Fruit fly (Drosophila melanogaster) whole organism, wandering third instar larva: Measurements from ENCODE around the gene RpS10a.

Experiments used
- Abd-B ChIP-seq: fragments of >200 bp; optimal IDR thresholded peaks from 2 replicates; lab custom pipeline; 2017; ENCODE audit warnings: missing biosample characterization, missing genetic modification characterization
- CG9705 ChIP-seq: fragments of 200-800 bp; sonication (Bioruptor generic); optimal IDR thresholded peaks from 2 replicates; lab custom pipeline; 2018; ENCODE audit warnings: missing biosample characterization, mild to moderate bottlenecking, missing genetic modification characterization
- CrebA ChIP-seq: fragments of 200-800 bp; sonication (Bioruptor generic); optimal IDR thresholded peaks from 2 replicates; lab custom pipeline; 2016; ENCODE audit warnings: missing biosample characterization, mild to moderate bottlenecking, missing genetic modification characterization, borderline replicate concordance
- Dfd ChIP-seq: fragments of >200 bp; optimal IDR thresholded peaks from 2 replicates; lab custom pipeline; 2017; ENCODE audit warnings: missing biosample characterization, missing genetic modification characterization
- Dif ChIP-seq: fragments of 200-275, 200-300 bp; sonication (Bioruptor generic); optimal IDR thresholded peaks from 2 replicates; lab custom pipeline; 2018; ENCODE audit warnings: missing biosample characterization, missing genetic modification characterization; ENCODE audit not compliant: partially characterized antibody
- GATAd ChIP-seq: sonication (Bioruptor generic); optimal IDR thresholded peaks from 2 replicates; lab custom pipeline; 2016; ENCODE audit warnings: missing biosample characterization, missing genetic modification characterization
- HLH106 ChIP-seq: fragments of 200-800 bp; optimal IDR thresholded peaks from 3 replicates; lab custom pipeline; 2019; ENCODE audit warnings: missing biosample characterization, mild to moderate bottlenecking, missing genetic modification characterization, moderate library complexity
- Hnf4 ChIP-seq: fragments of 200-800 bp; sonication (Bioruptor generic); optimal IDR thresholded peaks from 2 replicates; lab custom pipeline; 2016; ENCODE audit warnings: missing biosample characterization, mild to moderate bottlenecking, missing genetic modification characterization
- Hr78 ChIP-seq: fragments of >200 bp; optimal IDR thresholded peaks from 2 replicates; lab custom pipeline; 2017; ENCODE audit warnings: missing biosample characterization, missing genetic modification characterization
- Hr83 ChIP-seq: fragments of 200-300 bp; sonication (Bioruptor generic); optimal IDR thresholded peaks from 2 replicates; lab custom pipeline; 2016; ENCODE audit warnings: missing biosample characterization, mild to moderate bottlenecking, missing genetic modification characterization, moderate library complexity; ENCODE audit not compliant: poor library complexity, severe bottlenecking
- Jra ChIP-seq: sonication (Bioruptor generic); optimal IDR thresholded peaks from 2 replicates; lab custom pipeline; 2016; ENCODE audit warnings: missing biosample characterization, missing genetic modification characterization
- Mio ChIP-seq: sonication (Bioruptor generic); optimal IDR thresholded peaks from 2 replicates; lab custom pipeline; 2016; ENCODE audit warnings: missing biosample characterization, missing genetic modification characterization
- Myc ChIP-seq: fragments of >200 bp; optimal IDR thresholded peaks from 2 replicates; lab custom pipeline; 2017
- N ChIP-seq: fragments of >200 bp; optimal IDR thresholded peaks from 2 replicates; lab custom pipeline; 2018; ENCODE audit warnings: missing biosample characterization, missing external identifiers, missing genetic modification characterization
- OdsH ChIP-seq: fragments of 200-800 bp; sonication (Bioruptor generic); optimal IDR thresholded peaks from 2 replicates; lab custom pipeline; 2016; ENCODE audit warnings: missing biosample characterization, mild to moderate bottlenecking, missing genetic modification characterization
- Rel ChIP-seq, 2 experiments: fragments of 200-800 bp; sonication (Bioruptor generic) in 1 of 2; optimal IDR thresholded peaks; 2 replicates in 1 of 2; 3 replicates in 1 of 2; lab custom pipeline; 2016 to 2019; ENCODE audit warnings: mild to moderate bottlenecking in 2 of 2, missing biosample characterization in 2 of 2, missing genetic modification characterization in 2 of 2, moderate library complexity in 1 of 2
- Sp1 ChIP-seq: fragments of 200-800 bp; sonication (Bioruptor generic); optimal IDR thresholded peaks from 3 replicates; lab custom pipeline; 2019; ENCODE audit warnings: missing biosample characterization, mild to moderate bottlenecking, missing genetic modification characterization, moderate library complexity
- Vsx2 ChIP-seq: fragments of 200-300, 225-300 bp; sonication (Bioruptor generic); optimal IDR thresholded peaks from 2 replicates; lab custom pipeline; 2018; ENCODE audit warnings: missing biosample characterization, missing genetic modification characterization; ENCODE audit not compliant: partially characterized antibody
- br ChIP-seq: fragments of 200-800 bp; sonication (Bioruptor generic); optimal IDR thresholded peaks from 2 replicates; lab custom pipeline; 2016; ENCODE audit warnings: missing biosample characterization, missing genetic modification characterization
- brk ChIP-seq: fragments of 200-800 bp; sonication (Bioruptor generic); optimal IDR thresholded peaks from 2 replicates; lab custom pipeline; 2016; ENCODE audit warnings: missing biosample characterization, mild to moderate bottlenecking, missing genetic modification characterization
- dmrt93B ChIP-seq: fragments of 200-800 bp; sonication (Bioruptor generic); optimal IDR thresholded peaks from 2 replicates; lab custom pipeline; 2018; ENCODE audit warnings: missing biosample characterization, mild to moderate bottlenecking, missing genetic modification characterization
- dsf ChIP-seq: sonication (Bioruptor generic); optimal IDR thresholded peaks from 2 replicates; lab custom pipeline; 2016; ENCODE audit warnings: missing biosample characterization, missing genetic modification characterization, borderline replicate concordance
- foxo ChIP-seq, 2 experiments: fragments of 200-800 bp; sonication (Bioruptor generic); optimal IDR thresholded peaks; 2 replicates in 1 of 2; 3 replicates in 1 of 2; lab custom pipeline; 2016 to 2017; ENCODE audit warnings: missing biosample characterization in 2 of 2, missing genetic modification characterization in 2 of 2
- fru ChIP-seq: fragments of 200-800 bp; sonication (Bioruptor generic); optimal IDR thresholded peaks from 3 replicates; lab custom pipeline; 2016; ENCODE audit warnings: missing biosample characterization, mild to moderate bottlenecking, missing genetic modification characterization
- pan ChIP-seq: fragments of >200 bp; optimal IDR thresholded peaks from 2 replicates; lab custom pipeline; 2017
- rgr ChIP-seq: fragments of 200-800 bp; sonication (Bioruptor generic); optimal IDR thresholded peaks from 3 replicates; lab custom pipeline; 2016; ENCODE audit warnings: missing biosample characterization, mild to moderate bottlenecking, missing genetic modification characterization
- sv ChIP-seq: fragments of 200-800 bp; sonication (Bioruptor generic); optimal IDR thresholded peaks from 3 replicates; lab custom pipeline; 2016; ENCODE audit warnings: missing biosample characterization, missing genetic modification characterization

RpS10a gene

dm6 chr3R:27636010-27636584 is 16.5 kb upstream of the RpS10a start, which contains the start of the genes CG5611 and Mtl (continued):
- TF ChIP-seq Vsx2 (GFP tag; lab: Kevin White, UChicago) (no peak), Hr83 (GFP tag; lab: Kevin White, UChicago) (peak; percentile 97)

- no peak for TF ChIP-seq Abd-B
- TF ChIP-seq Dif (GFP tag; lab: Kevin White, UChicago), result peak; percentile 53
These were observed 15.8 kb upstream of the RpS10a start for dm6 chr3R:27636720-27637119.

- TF ChIP-seq HLH106 (tag; lab: Kevin White, UChicago) (no peak), Jra (GFP tag; lab: Kevin White, UChicago) (no peak), foxo (GFP tag; optimal IDR thresholded peaks at IDR 0.05; lab: Kevin White, UChicago) (no peak), Dif (GFP tag; lab: Kevin White, UChicago) (no peak), Myc (lab: Kevin White, UChicago) (no peak), Abd-B (no peak), GATAd (no peak), pan (lab: Kevin White, UChicago) (no peak), OdsH (GFP tag; lab: Kevin White, UChicago) (no peak)
These were observed 15.2 kb upstream of the RpS10a start for dm6 chr3R:27637264-27637860.

- TF ChIP-seq Rel (GFP tag; optimal IDR thresholded peaks at IDR 0.05; lab: Kevin White, UChicago), result no peak
- TF ChIP-seq Rel (tag; optimal IDR thresholded peaks at IDR 0.05; lab: Kevin White, UChicago), result no peak
- no peak for TF ChIP-seq br
- no peak for TF ChIP-seq Abd-B
- TF ChIP-seq dsf, result no peak
- no peak for TF ChIP-seq dmrt93B (GFP tag; lab: Kevin White, UChicago)
- no peak for TF ChIP-seq CrebA (GFP tag; lab: Kevin White, UChicago)
- TF ChIP-seq GATAd, result no peak
- no peak for TF ChIP-seq Myc (lab: Kevin White, UChicago)
- no peak for TF ChIP-seq Hr83 (GFP tag; lab: Kevin White, UChicago)
- TF ChIP-seq N (GFP tag; lab: Kevin White, UChicago), result no peak
- no peak for TF ChIP-seq HLH106 (tag; lab: Kevin White, UChicago)
- no peak for TF ChIP-seq foxo (GFP tag; optimal IDR thresholded peaks at IDR 0.05; lab: Kevin White, UChicago)
- no peak for TF ChIP-seq rgr (GFP tag; lab: Kevin White, UChicago)
- no peak for TF ChIP-seq Vsx2 (GFP tag; lab: Kevin White, UChicago)
- TF ChIP-seq OdsH (GFP tag; lab: Kevin White, UChicago), result no peak
- TF ChIP-seq brk, result no peak
- no peak for TF ChIP-seq Sp1 (GFP tag; lab: Kevin White, UChicago)
- TF ChIP-seq Hr78, result no peak
- TF ChIP-seq sv, result no peak
- TF ChIP-seq, all 38 proteins: peak for 0
These were observed 9.5 kb upstream of the RpS10a start for dm6 chr3R:27643080-27643479.

- peak; percentile 56 for TF ChIP-seq Dfd (GFP tag; lab: Kevin White, UChicago)
- no peak for TF ChIP-seq OdsH (GFP tag; lab: Kevin White, UChicago)
- TF ChIP-seq sv, result no peak
- TF ChIP-seq pan (lab: Kevin White, UChicago), result no peak
- TF ChIP-seq Mio, result no peak
- no peak for TF ChIP-seq br
- TF ChIP-seq fru (GFP tag; lab: Kevin White, UChicago), result no peak
- no peak for TF ChIP-seq Hnf4 (GFP tag; lab: Kevin White, UChicago)
These were observed 4.7 kb upstream of the RpS10a start for dm6 chr3R:27647817-27648216.

dm6 chr3R:27651710-27652109 is 850 bp upstream of the RpS10a start:
- TF ChIP-seq Hr83 (GFP tag; lab: Kevin White, UChicago) (no peak), Myc (lab: Kevin White, UChicago) (peak; percentile 28)

- TF ChIP-seq CG9705 (GFP tag; lab: Kevin White, UChicago), result no peak
These were observed 2.5 kb downstream of the RpS10a start for dm6 chr3R:27655109-27655508.
